Worm (Caenorhabditis elegans): Measurements from ENCODE around the gene B0563.6.
A peak's percentile ranks its signal among the peaks of the same experiment; 100 is the strongest.

B0563.6 gene

ce11 chrX:9161253-9161904 is 23.9 kb downstream of the B0563.6 start (continued):
- TF ChIP-seq hlh-30 (tag; optimal IDR thresholded peaks at IDR 0.05; ENCODE audit: insufficient read depth) (no peak), arid-1 (GFP tag; conservative IDR thresholded peaks at IDR 0.05) (no peak), nhr-77 (tag; optimal IDR thresholded peaks at IDR 0.05) (no peak), vab-7 (GFP tag; IDR thresholded peaks at IDR 0.05) (no peak)

ce11 chrX:9162864-9163263 is 25.4 kb downstream of the B0563.6 start, which contains the start of gene tsp-11:
Gene tsp-11 (plus strand): TSS chrX:9163164.
- TF ChIP-seq unc-62 (GFP tag; optimal IDR thresholded peaks at IDR 0.05 in 1 of 2) = peak in 1 of 2 experiments; percentile 27
- TF ChIP-seq unc-62 (tag; optimal IDR thresholded peaks at IDR 0.05) = no peak
- TF ChIP-seq nhr-237 (tag; optimal IDR thresholded peaks at IDR 0.05) = no peak
- TF ChIP-seq lin-38 (GFP tag; IDR thresholded peaks at IDR 0.05) = no peak
- TF ChIP-seq nhr-6 (tag; optimal IDR thresholded peaks at IDR 0.05) = no peak
- peak; percentile 79 for TF ChIP-seq aha-1 (tag)

- TF ChIP-seq ceh-20 (GFP tag; IDR thresholded peaks at IDR 0.05) = no peak
- TF ChIP-seq snpc-1.2 (GFP tag; IDR thresholded peaks at IDR 0.05) = no peak
- TF ChIP-seq ZK337.2 (GFP tag; IDR thresholded peaks at IDR 0.05) = no peak
- no peak for TF ChIP-seq F37D6.2 (tag; optimal IDR thresholded peaks at IDR 0.05)
- TF ChIP-seq lin-1 (GFP tag; IDR thresholded peaks at IDR 0.05) = no peak
- no peak for TF ChIP-seq mdl-1 (tag; optimal IDR thresholded peaks at IDR 0.05)
- no peak for TF ChIP-seq ceh-28 (tag; optimal IDR thresholded peaks at IDR 0.05)
- no peak for TF ChIP-seq mdt-29 (GFP tag; IDR thresholded peaks at IDR 0.05)
- TF ChIP-seq pqm-1 (tag; optimal IDR thresholded peaks at IDR 0.05) = no peak
- TF ChIP-seq zfp-3 (GFP tag; conservative IDR thresholded peaks at IDR 0.05) = no peak
- no peak for TF ChIP-seq lin-15B (tag; optimal IDR thresholded peaks at IDR 0.05)
- TF ChIP-seq cey-2 (tag; optimal IDR thresholded peaks at IDR 0.05; ENCODE audit: borderline replicate concordance, insufficient read depth) = no peak
- no peak for TF ChIP-seq ctbp-1 (GFP tag; IDR thresholded peaks at IDR 0.05)
- TF ChIP-seq T20F7.1 (GFP tag; optimal IDR thresholded peaks at IDR 0.05) = no peak
- no peak for TF ChIP-seq F26F4.8 (GFP tag; conservative IDR thresholded peaks at IDR 0.05)
- no peak for TF ChIP-seq vab-7 (GFP tag; IDR thresholded peaks at IDR 0.05)
- TF ChIP-seq ces-1 (GFP tag; optimal IDR thresholded peaks at IDR 0.05) = no peak
- no peak for TF ChIP-seq daf-12 (tag; optimal IDR thresholded peaks at IDR 0.05)
- TF ChIP-seq nhr-48 (tag; optimal IDR thresholded peaks at IDR 0.05) = no peak
- TF ChIP-seq lim-7 (GFP tag; IDR thresholded peaks at IDR 0.05) = no peak
Observed at ce11 chrX:9166921-9167320, 29.4 kb downstream of the B0563.6 start, which contains the start of gene B0563.10. Gene B0563.10 (minus strand): TSS chrX:9167245.

- no peak for TF ChIP-seq F37D6.2 (tag; optimal IDR thresholded peaks at IDR 0.05)
- TF ChIP-seq snpc-1.2 (GFP tag; IDR thresholded peaks at IDR 0.05) = no peak
- no peak for TF ChIP-seq lin-15B (tag; optimal IDR thresholded peaks at IDR 0.05)
- no peak for TF ChIP-seq ceh-28 (tag; optimal IDR thresholded peaks at IDR 0.05)
Observed at ce11 chrX:9168239-9168638, 30.7 kb downstream of the B0563.6 start, which contains the start of gene B0563.9. Gene B0563.9 (plus strand): TSS chrX:9168539.

- TF ChIP-seq unc-62 (GFP tag; optimal IDR thresholded peaks at IDR 0.05 in 1 of 2) (peak in 1 of 2 experiments; percentile 91), unc-62 (tag; optimal IDR thresholded peaks at IDR 0.05) (no peak), ceh-82 (tag; optimal IDR thresholded peaks at IDR 0.05) (no peak)
Observed at ce11 chrX:9170058-9170457, 32.6 kb downstream of the B0563.6 start.

- TF ChIP-seq spr-3 (GFP tag; optimal IDR thresholded peaks at IDR 0.05) (no peak), ama-1 (optimal IDR thresholded peaks at IDR 0.05) (no peak), daf-19 (GFP tag; conservative IDR thresholded peaks at IDR 0.05) (no peak), ceh-62 (tag; optimal IDR thresholded peaks at IDR 0.05) (no peak), ceh-44 (GFP tag; IDR thresholded peaks at IDR 0.05) (no peak), F44E2.7 (GFP tag; IDR thresholded peaks at IDR 0.05) (no peak), Y48G9A.11 (GFP tag; IDR thresholded peaks at IDR 0.05) (no peak), madf-5 (GFP tag; IDR thresholded peaks at IDR 0.05) (no peak)
Observed at ce11 chrX:9171241-9171640, 33.7 kb downstream of the B0563.6 start, which contains the start of gene B0563.1. Gene B0563.1 (plus strand): TSS chrX:9171541.

All from whole organism, L4 larva.